Worm (Caenorhabditis elegans) whole organism, young adult: ENCODE results near the gene lgc-15.
A peak's percentile ranks its signal among the peaks of the same experiment; 100 is the strongest.

Experiments
- B0261.1 ChIP-seq: sonication (generic microtip); optimal IDR thresholded peaks from 2 replicates; lab custom pipeline; 2016; ENCODE audit warnings: mild to moderate bottlenecking, missing genetic modification characterization, moderate library complexity, missing compliant biosample characterization
- F10E7.11 ChIP-seq: sonication (generic microtip); optimal IDR thresholded peaks from 2 replicates; lab custom pipeline; 2017; ENCODE audit warnings: mild to moderate bottlenecking, missing genetic modification characterization, moderate library complexity, missing compliant biosample characterization
- F23B12.7 ChIP-seq: sonication (generic microtip); optimal IDR thresholded peaks from 2 replicates; lab custom pipeline; 2017; ENCODE audit warnings: missing genetic modification characterization, mild to moderate bottlenecking, missing compliant biosample characterization, antibody characterized with exemption, moderate library complexity; ENCODE audit not compliant: insufficient read depth
- F33H1.4 ChIP-seq: fragments of 200-800 bp; sonication (Bioruptor generic); IDR thresholded peaks from 2 replicates; pipeline ENCODE4 v1.3.6; 2022; ENCODE audit warnings: missing genetic modification reagents, missing genetic modification characterization, missing compliant biosample characterization
- F39B2.1 ChIP-seq: fragments of 200-800 bp; sonication (Bioruptor generic); IDR thresholded peaks from 2 replicates; pipeline ENCODE4 v1.3.6; 2022; ENCODE audit warnings: missing genetic modification reagents, missing genetic modification characterization, missing compliant biosample characterization
- Y53G8AR.9 ChIP-seq: fragments of 200-800 bp; sonication (Bioruptor generic); conservative IDR thresholded peaks from 2 replicates; pipeline ENCODE4 v1.3.6; 2022; ENCODE audit warnings: missing genetic modification reagents, missing genetic modification characterization, missing compliant biosample characterization
- Y67H2A.10 ChIP-seq: fragments of 200-800 bp; sonication (Bioruptor generic); conservative IDR thresholded peaks from 2 replicates; pipeline ENCODE4 v1.3.6; 2022; ENCODE audit warnings: missing genetic modification reagents, missing genetic modification characterization, missing compliant biosample characterization
- ZK185.1 ChIP-seq: sonication (generic microtip); optimal IDR thresholded peaks from 2 replicates; lab custom pipeline; 2016; ENCODE audit warnings: mild to moderate bottlenecking, missing genetic modification characterization, missing compliant biosample characterization; ENCODE audit not compliant: poor library complexity, severe bottlenecking
- ceh-100 ChIP-seq: fragments of 200-800 bp; sonication (Bioruptor generic); IDR thresholded peaks from 2 replicates; pipeline ENCODE4 v1.3.6; 2022; ENCODE audit warnings: missing genetic modification reagents, missing genetic modification characterization, missing compliant biosample characterization
- ceh-40 ChIP-seq: fragments of 200-800 bp; sonication (Bioruptor generic); IDR thresholded peaks from 2 replicates; pipeline ENCODE4 v1.3.6; 2022; ENCODE audit warnings: missing genetic modification characterization, missing compliant biosample characterization
- ceh-91 ChIP-seq: fragments of 200-800 bp; sonication (Bioruptor generic); IDR thresholded peaks from 2 replicates; pipeline ENCODE4 v1.3.6; 2022; ENCODE audit warnings: missing genetic modification reagents, missing genetic modification characterization, missing compliant biosample characterization
- die-1 ChIP-seq: sonication (generic microtip); optimal IDR thresholded peaks from 2 replicates; lab custom pipeline; 2016; ENCODE audit warnings: missing genotype, mild to moderate bottlenecking, missing genetic modification characterization, missing compliant biosample characterization
- ets-4 ChIP-seq: fragments of 200-800 bp; sonication (Bioruptor generic); optimal IDR thresholded peaks from 2 replicates; lab custom pipeline; 2018; ENCODE audit warnings: mild to moderate bottlenecking, missing genetic modification characterization, missing compliant biosample characterization
- hmg-1.2 ChIP-seq: fragments of 200-800 bp; sonication (Bioruptor generic); IDR thresholded peaks from 2 replicates; pipeline ENCODE4 v1.3.6; 2022; ENCODE audit warnings: missing genetic modification reagents, missing genetic modification characterization, missing compliant biosample characterization
- lag-1 ChIP-seq: fragments of 200-800 bp; sonication (Bioruptor generic); IDR thresholded peaks from 2 replicates; pipeline ENCODE4 v1.3.6; 2022; ENCODE audit warnings: missing genetic modification reagents, missing genetic modification characterization, missing compliant biosample characterization
- madf-10 ChIP-seq: sonication (generic microtip); optimal IDR thresholded peaks from 2 replicates; lab custom pipeline; 2016; ENCODE audit warnings: mild to moderate bottlenecking, missing genetic modification characterization, missing compliant biosample characterization
- madf-3 ChIP-seq: fragments of 200-800 bp; sonication (Bioruptor generic); IDR thresholded peaks from 2 replicates; pipeline ENCODE4 v1.3.6; 2022; ENCODE audit warnings: missing genetic modification reagents, missing genetic modification characterization, missing compliant biosample characterization
- mel-28 ChIP-seq: sonication (generic microtip); optimal IDR thresholded peaks from 2 replicates; lab custom pipeline; 2016; ENCODE audit warnings: borderline replicate concordance, mild to moderate bottlenecking, missing genetic modification characterization, missing compliant biosample characterization
- mes-4 ChIP-seq: sonication (generic microtip); optimal IDR thresholded peaks from 2 replicates; lab custom pipeline; 2016; ENCODE audit warnings: missing genotype, missing genetic modification characterization, missing compliant biosample characterization
- nfya-2 ChIP-seq: fragments of 200-800 bp; sonication (Bioruptor generic); IDR thresholded peaks from 2 replicates; pipeline ENCODE4 v1.3.6; 2022; ENCODE audit warnings: missing genetic modification reagents, missing genetic modification characterization, missing compliant biosample characterization
- nhr-80 ChIP-seq: sonication (generic microtip); optimal IDR thresholded peaks from 2 replicates; lab custom pipeline; 2016; ENCODE audit warnings: missing genetic modification characterization, missing compliant biosample characterization
- nhr-90 ChIP-seq: sonication (generic microtip); optimal IDR thresholded peaks from 2 replicates; lab custom pipeline; 2016; ENCODE audit warnings: missing genotype, mild to moderate bottlenecking, missing genetic modification characterization, missing compliant biosample characterization
- pbrm-1 ChIP-seq: fragments of 200-800 bp; sonication (Bioruptor generic); IDR thresholded peaks from 2 replicates; pipeline ENCODE4 v1.3.6; 2022; ENCODE audit warnings: missing genetic modification reagents, missing genetic modification characterization, missing compliant biosample characterization
- rec-8 ChIP-seq, 2 experiments: sonication (generic microtip); optimal IDR thresholded peaks; 2 replicates each; lab custom pipeline; 2016; ENCODE audit warnings: mild to moderate bottlenecking in 2 of 2, missing genetic modification characterization in 2 of 2, missing genetic modification reagents in 2 of 2, missing genotype in 2 of 2, missing biosample characterization in 1 of 2, missing compliant biosample characterization in 1 of 2, moderate library complexity in 1 of 2
- snpc-1.3 ChIP-seq: sonication (generic microtip); optimal IDR thresholded peaks from 2 replicates; lab custom pipeline; 2017; ENCODE audit warnings: missing genetic modification characterization, mild to moderate bottlenecking, missing compliant biosample characterization, antibody characterized with exemption, moderate library complexity, missing genotype, missing genetic modification reagents; ENCODE audit not compliant: insufficient read depth
- tlf-1 ChIP-seq: fragments of 200-800 bp; sonication (Bioruptor generic); optimal IDR thresholded peaks from 2 replicates; lab custom pipeline; 2018; ENCODE audit warnings: mild to moderate bottlenecking, missing genetic modification characterization, missing compliant biosample characterization
- ztf-22 ChIP-seq: fragments of 200-800 bp; sonication (Bioruptor generic); optimal IDR thresholded peaks from 2 replicates; lab custom pipeline; 2018; ENCODE audit warnings: mild to moderate bottlenecking, missing genetic modification characterization, moderate library complexity, missing compliant biosample characterization
- ztf-25 ChIP-seq: fragments of 200-800 bp; sonication (Bioruptor generic); IDR thresholded peaks from 2 replicates; pipeline ENCODE4 v1.3.6; 2022; ENCODE audit warnings: missing genetic modification reagents, missing genetic modification characterization, missing compliant biosample characterization

lgc-15 gene

ce11 chrX:12154055-12154898, 40.2 kb downstream of the lgc-15 start, which contains the start of gene mfsd-11:
TSS of gene mfsd-11 (minus strand) at chrX:12154105.
- TF ChIP-seq mel-28 (tag; lab: Kevin White, UChicago), result no peak
- no peak for TF ChIP-seq madf-3 (GFP tag; lab: Robert Waterston, UW)
- TF ChIP-seq F33H1.4 (GFP tag; lab: Robert Waterston, UW), result no peak
- peak; percentile 9 for TF ChIP-seq nhr-80 (tag; lab: Kevin White, UChicago)

- TF ChIP-seq F39B2.1 (GFP tag; lab: Robert Waterston, UW) (no peak), ceh-91 (GFP tag; lab: Robert Waterston, UW) (no peak)
These were observed 44.5 kb downstream of the lgc-15 start for ce11 chrX:12158641-12159040.

- TF ChIP-seq snpc-1.3 (tag; lab: Kevin White, UChicago) (no peak), rec-8 (tag; optimal IDR thresholded peaks at IDR 0.05; lab: Kevin White, UChicago) (no peak), ztf-25 (GFP tag; lab: Robert Waterston, UW) (no peak)
These were observed 46.0 kb downstream of the lgc-15 start, which contains the start of gene F57G12.2 for ce11 chrX:12160002-12160690. TSS of gene F57G12.2 (minus strand) at chrX:12160052.

- TF ChIP-seq nhr-90 (no peak), ets-4 (GFP tag; lab: Kevin White, UChicago) (no peak), lag-1 (GFP tag; lab: Robert Waterston, UW) (no peak), pbrm-1 (GFP tag; lab: Robert Waterston, UW) (no peak), ZK185.1 (tag; lab: Kevin White, UChicago) (no peak), nfya-2 (GFP tag; lab: Robert Waterston, UW) (no peak), ceh-100 (GFP tag; lab: Robert Waterston, UW) (no peak), Y53G8AR.9 (GFP tag; lab: Robert Waterston, UW) (no peak), mes-4 (tag; lab: Kevin White, UChicago) (no peak), madf-10 (tag; lab: Kevin White, UChicago) (no peak), tlf-1 (GFP tag; lab: Kevin White, UChicago) (no peak)
These were observed 48.5 kb downstream of the lgc-15 start for ce11 chrX:12162659-12163058.

ce11 chrX:12164047-12164446, 49.9 kb downstream of the lgc-15 start:
- TF ChIP-seq F23B12.7 (tag; lab: Kevin White, UChicago) (no peak), hmg-1.2 (GFP tag; lab: Robert Waterston, UW) (no peak), Y67H2A.10 (GFP tag; lab: Robert Waterston, UW) (no peak), ets-4 (GFP tag; lab: Kevin White, UChicago) (no peak), die-1 (tag; lab: Kevin White, UChicago) (no peak), F10E7.11 (tag; lab: Kevin White, UChicago) (no peak), ztf-22 (GFP tag; lab: Kevin White, UChicago) (no peak), ceh-40 (no peak), B0261.1 (no peak)
